Fruit fly (Drosophila melanogaster) whole organism, embryonic: ENCODE data around the gene CG12951.

Source experiments
- Bdp1 ChIP-seq: fragments of 200-800 bp; sonication (Bioruptor generic); optimal IDR thresholded peaks from 3 replicates; lab custom pipeline; 2016; ENCODE audit warnings: missing biosample characterization, missing genetic modification characterization
- Bteb2 ChIP-seq: fragments of 200-800 bp; sonication (Bioruptor generic); optimal IDR thresholded peaks from 2 replicates; lab custom pipeline; 2016; ENCODE audit warnings: missing biosample characterization, missing genetic modification characterization
- CG10274 ChIP-seq: fragments of 200-800 bp; sonication (Bioruptor generic); optimal IDR thresholded peaks from 3 replicates; lab custom pipeline; 2017; ENCODE audit warnings: missing biosample characterization, mild to moderate bottlenecking, missing genetic modification characterization
- CG10462 ChIP-seq: fragments of 200-800 bp; sonication (Bioruptor generic); optimal IDR thresholded peaks from 2 replicates; lab custom pipeline; 2016; ENCODE audit warnings: missing biosample characterization, missing genetic modification characterization
- CG12219 ChIP-seq: fragments of 200-800 bp; sonication (Bioruptor generic); optimal IDR thresholded peaks from 3 replicates; lab custom pipeline; 2018; ENCODE audit warnings: missing biosample characterization, mild to moderate bottlenecking, missing genetic modification characterization
- CG13123 ChIP-seq: fragments of 200-800 bp; sonication (Bioruptor generic); optimal IDR thresholded peaks from 2 replicates; lab custom pipeline; 2016; ENCODE audit warnings: missing biosample characterization, missing genetic modification characterization
- CG14050 ChIP-seq: fragments of 200-800 bp; sonication (Bioruptor generic); IDR thresholded peaks from 3 replicates; pipeline ENCODE4 v1.3.6; 2022; ENCODE audit warnings: missing biosample characterization, missing genetic modification characterization
- CG1647 ChIP-seq: fragments of 200-800 bp; sonication (Bioruptor generic); optimal IDR thresholded peaks from 3 replicates; lab custom pipeline; 2016; ENCODE audit warnings: missing biosample characterization, missing genetic modification characterization
- CG1832 ChIP-seq: fragments of 200-800 bp; sonication (Bioruptor generic); optimal IDR thresholded peaks from 2 replicates; lab custom pipeline; 2017; ENCODE audit warnings: missing biosample characterization, mild to moderate bottlenecking, missing genetic modification characterization, inconsistent platforms
- CG30403 ChIP-seq: fragments of 200-800 bp; sonication (Bioruptor generic); optimal IDR thresholded peaks from 3 replicates; lab custom pipeline; 2016; ENCODE audit warnings: missing biosample characterization, missing genetic modification characterization
- CG31441 ChIP-seq: fragments of 200-800 bp; sonication (Bioruptor generic); IDR thresholded peaks from 2 replicates; pipeline ENCODE4 v1.3.6; 2022; ENCODE audit warnings: missing biosample characterization, missing genetic modification characterization
- CG6813 ChIP-seq: fragments of 200-800 bp; sonication (Bioruptor generic); optimal IDR thresholded peaks from 2 replicates; lab custom pipeline; 2017; ENCODE audit warnings: missing biosample characterization, missing genetic modification characterization, mild to moderate bottlenecking, moderate library complexity, missing genetic modification reagents
- D ChIP-seq, 2 experiments: fragments of 200-800 bp in 1 of 2; fragments of >200 bp in 1 of 2; sonication (Bioruptor generic) in 1 of 2; optimal IDR thresholded peaks; 2 replicates in 1 of 2; 3 replicates in 1 of 2; lab custom pipeline; 2017; ENCODE audit warnings: mild to moderate bottlenecking in 1 of 2, missing biosample characterization in 1 of 2, missing genetic modification characterization in 1 of 2, missing genetic modification reagents in 1 of 2
- D19A ChIP-seq: fragments of 200-800 bp; optimal IDR thresholded peaks from 3 replicates; lab custom pipeline; 2019; ENCODE audit warnings: missing biosample characterization, mild to moderate bottlenecking, missing genetic modification characterization, moderate library complexity
- ERR ChIP-seq: fragments of 200-800 bp; sonication (Bioruptor generic); optimal IDR thresholded peaks from 2 replicates; lab custom pipeline; 2016; ENCODE audit warnings: missing biosample characterization, missing genetic modification characterization
- Fer2 ChIP-seq: fragments of 200-800 bp; sonication (Bioruptor generic); optimal IDR thresholded peaks from 2 replicates; lab custom pipeline; 2018; ENCODE audit warnings: missing biosample characterization, mild to moderate bottlenecking, missing genetic modification characterization, moderate library complexity
- HLH4C ChIP-seq: fragments of 200-800 bp; sonication (Bioruptor generic); IDR thresholded peaks from 3 replicates; pipeline ENCODE4 v1.3.6; 2022; ENCODE audit warnings: missing biosample characterization, missing genetic modification characterization; ENCODE audit not compliant: partially characterized antibody
- Hr78 ChIP-seq, 2 experiments: fragments of 200-800 bp in 1 of 2; fragments of >200 bp in 1 of 2; sonication (Bioruptor generic) in 1 of 2; optimal IDR thresholded peaks; 2 replicates each; lab custom pipeline; 2017 to 2019; ENCODE audit warnings: missing biosample characterization in 2 of 2, missing genetic modification characterization in 2 of 2, mild to moderate bottlenecking in 1 of 2, moderate library complexity in 1 of 2
- Hsf ChIP-seq: fragments of 200-800 bp; sonication (Bioruptor generic); optimal IDR thresholded peaks from 3 replicates; lab custom pipeline; 2016; ENCODE audit warnings: missing biosample characterization, missing genetic modification characterization
- Lpt ChIP-seq: fragments of >200 bp; optimal IDR thresholded peaks from 2 replicates; lab custom pipeline; 2018; ENCODE audit warnings: missing biosample characterization, missing genetic modification characterization
- Rfx ChIP-seq: fragments of 200-800 bp; sonication (Bioruptor generic); IDR thresholded peaks from 2 replicates; pipeline ENCODE4 v1.3.6; 2022; ENCODE audit warnings: missing biosample characterization, missing genetic modification characterization
- Taf1 ChIP-seq: fragments of 200-800 bp; sonication (Bioruptor generic); IDR thresholded peaks from 2 replicates; pipeline ENCODE4 v1.3.6; 2022; ENCODE audit warnings: missing biosample characterization, missing genetic modification characterization
- ab ChIP-seq: fragments of 200-800 bp; sonication (Bioruptor generic); optimal IDR thresholded peaks from 2 replicates; lab custom pipeline; 2016; ENCODE audit warnings: missing biosample characterization, missing genetic modification characterization
- ara ChIP-seq: fragments of 200-800 bp; sonication (Bioruptor generic); IDR thresholded peaks from 2 replicates; pipeline ENCODE4 v1.3.6; 2022; ENCODE audit warnings: missing biosample characterization, missing genetic modification characterization
- az2 ChIP-seq: fragments of 200-800 bp; sonication (Bioruptor generic); optimal IDR thresholded peaks from 3 replicates; lab custom pipeline; 2016; ENCODE audit warnings: missing biosample characterization, missing genetic modification characterization
- bigmax ChIP-seq: fragments of 200-800 bp; sonication (Bioruptor generic); optimal IDR thresholded peaks from 2 replicates; lab custom pipeline; 2018; ENCODE audit warnings: missing biosample characterization, mild to moderate bottlenecking, missing genetic modification characterization
- chif ChIP-seq, 2 experiments: fragments of 200-800 bp; sonication (Bioruptor generic); optimal IDR thresholded peaks; 3 replicates each; lab custom pipeline; 2016; ENCODE audit warnings: missing biosample characterization in 2 of 2, missing genetic modification characterization in 2 of 2
- corto ChIP-seq: fragments of 200-800 bp; sonication (Bioruptor generic); optimal IDR thresholded peaks from 2 replicates; lab custom pipeline; 2016; ENCODE audit warnings: missing biosample characterization, mild to moderate bottlenecking, missing genetic modification characterization, moderate library complexity
- crol ChIP-seq: fragments of 200-800 bp; sonication (Bioruptor generic); IDR thresholded peaks from 2 replicates; pipeline ENCODE4 v1.3.6; 2022; ENCODE audit warnings: missing biosample characterization, missing genetic modification characterization
- emc ChIP-seq: fragments of 200-800 bp; sonication (Bioruptor generic); optimal IDR thresholded peaks from 2 replicates; lab custom pipeline; 2016; ENCODE audit warnings: missing biosample characterization, missing genetic modification characterization
- ewg ChIP-seq: fragments of 200-800 bp; sonication (Bioruptor generic); optimal IDR thresholded peaks from 3 replicates; lab custom pipeline; 2017; ENCODE audit warnings: mild to moderate bottlenecking, missing biosample characterization, missing genetic modification reagents, missing genetic modification characterization
- exex ChIP-seq: fragments of 200-800 bp; sonication (Bioruptor generic); optimal IDR thresholded peaks from 4 replicates; lab custom pipeline; 2018; ENCODE audit warnings: missing biosample characterization, mild to moderate bottlenecking, missing genetic modification characterization, moderate library complexity
- gem ChIP-seq: fragments of 200-800 bp; sonication (Bioruptor generic); optimal IDR thresholded peaks from 2 replicates; lab custom pipeline; 2019; ENCODE audit warnings: missing biosample characterization, mild to moderate bottlenecking, missing genetic modification characterization, moderate library complexity
- gsb-n ChIP-seq: fragments of 200-800 bp; sonication (Bioruptor generic); optimal IDR thresholded peaks from 3 replicates; lab custom pipeline; 2018; ENCODE audit warnings: missing biosample characterization, mild to moderate bottlenecking, missing genetic modification characterization
- hb ChIP-seq: fragments of 200-800 bp; sonication (Bioruptor generic); IDR thresholded peaks from 3 replicates; pipeline ENCODE4 v1.3.6; 2022; ENCODE audit warnings: missing biosample characterization, missing genetic modification characterization; ENCODE audit not compliant: partially characterized antibody
- lab ChIP-seq: fragments of 200-800 bp; sonication (Bioruptor generic); optimal IDR thresholded peaks from 3 replicates; lab custom pipeline; 2017; ENCODE audit warnings: missing biosample characterization, missing genetic modification characterization, mild to moderate bottlenecking, moderate library complexity, missing genetic modification reagents
- lmd ChIP-seq: fragments of 200-800 bp; sonication (Bioruptor generic); IDR thresholded peaks from 2 replicates; pipeline ENCODE4 v1.3.6; 2022; ENCODE audit warnings: missing biosample characterization, missing genetic modification characterization
- lola ChIP-seq, 3 experiments: fragments of >200 bp in 2 of 3; fragments of 200-800 bp in 1 of 3; sonication (Bioruptor generic) in 1 of 3; optimal IDR thresholded peaks; 2 replicates each; lab custom pipeline; 2017 to 2019; ENCODE audit warnings: missing biosample characterization in 3 of 3, missing genetic modification characterization in 3 of 3, mild to moderate bottlenecking in 1 of 3, moderate library complexity in 1 of 3
- lov ChIP-seq, 2 experiments: fragments of 200-800 bp in 1 of 2; fragments of >200 bp in 1 of 2; sonication (Bioruptor generic) in 1 of 2; IDR thresholded peaks in 1 of 2; optimal IDR thresholded peaks in 1 of 2; 2 replicates in 1 of 2; 3 replicates in 1 of 2; pipeline versions ENCODE4 v1.3.6 to Lab custom; 2017 to 2022; ENCODE audit warnings: missing biosample characterization in 1 of 2, missing genetic modification characterization in 1 of 2
- mld ChIP-seq: fragments of 200-800 bp; sonication (Bioruptor generic); IDR thresholded peaks from 3 replicates; pipeline ENCODE4 v1.3.6; 2022; ENCODE audit warnings: missing biosample characterization, missing genetic modification characterization; ENCODE audit not compliant: partially characterized antibody
- nerfin-2 ChIP-seq: fragments of 200-800 bp; sonication (Bioruptor generic); IDR thresholded peaks from 2 replicates; pipeline ENCODE4 v1.3.6; 2022; ENCODE audit warnings: missing biosample characterization, missing genetic modification characterization; ENCODE audit not compliant: partially characterized antibody
- oc ChIP-seq: fragments of 200-800 bp; sonication (Bioruptor generic); optimal IDR thresholded peaks from 2 replicates; lab custom pipeline; 2018; ENCODE audit warnings: missing biosample characterization, mild to moderate bottlenecking, missing genetic modification characterization, moderate library complexity
- pita ChIP-seq: fragments of 200-800 bp; sonication (Bioruptor generic); optimal IDR thresholded peaks from 2 replicates; lab custom pipeline; 2017; ENCODE audit warnings: missing biosample characterization, mild to moderate bottlenecking, missing genetic modification characterization
- rib ChIP-seq: fragments of 200-800 bp; sonication (Bioruptor generic); IDR thresholded peaks from 2 replicates; pipeline ENCODE4 v1.3.6; 2022; ENCODE audit warnings: missing biosample characterization, missing genetic modification characterization
- seq ChIP-seq: fragments of 200-800 bp; sonication (Bioruptor generic); IDR thresholded peaks from 2 replicates; pipeline ENCODE4 v1.3.6; 2022; ENCODE audit warnings: missing biosample characterization, missing genetic modification characterization
- sim ChIP-seq: fragments of 200-800 bp; sonication (Bioruptor generic); IDR thresholded peaks from 2 replicates; pipeline ENCODE4 v1.3.6; 2022; ENCODE audit warnings: missing biosample characterization, missing genetic modification characterization
- sisA ChIP-seq: fragments of 200-800 bp; sonication (Bioruptor generic); IDR thresholded peaks from 2 replicates; pipeline ENCODE4 v1.3.6; 2022; ENCODE audit warnings: missing biosample characterization, missing genetic modification characterization
- trem ChIP-seq: fragments of 200-800 bp; optimal IDR thresholded peaks from 3 replicates; lab custom pipeline; 2019; ENCODE audit warnings: missing biosample characterization, mild to moderate bottlenecking, missing genetic modification characterization, moderate library complexity
- trh ChIP-seq: fragments of 200-800 bp; sonication (Bioruptor generic); optimal IDR thresholded peaks from 2 replicates; lab custom pipeline; 2016; ENCODE audit warnings: missing biosample characterization, missing genetic modification characterization
- wor ChIP-seq: fragments of 200-800 bp; sonication (Bioruptor generic); IDR thresholded peaks from 2 replicates; pipeline ENCODE4 v1.3.6; 2022; ENCODE audit warnings: missing biosample characterization, missing genetic modification characterization

CG12951 gene

DNA sequence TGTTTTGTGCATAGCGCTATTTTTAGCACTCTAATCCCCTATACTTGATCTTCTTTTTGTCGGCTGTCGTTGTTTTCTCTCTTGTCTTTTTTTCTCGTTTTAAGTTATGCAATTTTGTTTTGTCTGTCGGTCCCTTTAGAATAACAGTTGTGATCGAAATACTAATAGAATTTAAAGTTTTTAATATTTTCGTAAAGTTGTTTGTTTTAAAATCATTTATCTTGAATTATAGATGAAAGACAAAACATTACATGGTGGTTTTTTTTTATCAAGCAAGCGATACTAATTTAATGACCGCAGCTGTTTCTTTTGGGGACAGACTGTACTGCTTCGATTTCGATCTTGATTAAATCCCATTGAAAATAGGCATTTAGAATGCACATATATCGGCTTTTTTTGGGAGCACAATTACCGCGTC is 14.7 kb upstream of the CG12951 start (continued):
- TF ChIP-seq chif (GFP tag; optimal IDR thresholded peaks at IDR 0.05; lab: Kevin White, UChicago) (peak in 1 of 2 experiments; percentile 8), gsb-n (tag; lab: Kevin White, UChicago) (peak; percentile 25), wor (GFP tag; lab: Robert Waterston, UW) (no peak), mld (GFP tag; lab: Robert Waterston, UW) (no peak), CG1647 (no peak), D19A (peak; percentile 63), hb (GFP tag; lab: Robert Waterston, UW) (no peak), corto (GFP tag; lab: Kevin White, UChicago) (no peak), pita (GFP tag; lab: Kevin White, UChicago) (no peak), Bteb2 (GFP tag; lab: Kevin White, UChicago) (no peak), lola (GFP tag; optimal IDR thresholded peaks at IDR 0.05; lab: Kevin White, UChicago) (no peak), ewg (GFP tag; lab: Kevin White, UChicago) (peak; percentile 29), trem (tag; lab: Kevin White, UChicago) (no peak), ab (no peak), D (optimal IDR thresholded peaks at IDR 0.05; lab: Kevin White, UChicago) (no peak), D (GFP tag; optimal IDR thresholded peaks at IDR 0.05; lab: Kevin White, UChicago) (peak; percentile 50), CG12219 (GFP tag; lab: Kevin White, UChicago) (no peak), Taf1 (GFP tag; lab: Robert Waterston, UW) (no peak), gem (tag; lab: Kevin White, UChicago) (peak; percentile 80), ERR (no peak), lov (optimal IDR thresholded peaks at IDR 0.05; lab: Kevin White, UChicago) (no peak), lov (GFP tag; IDR thresholded peaks at IDR 0.05; lab: Robert Waterston, UW) (no peak), bigmax (GFP tag; lab: Kevin White, UChicago) (no peak), HLH4C (no peak), Bdp1 (no peak), emc (GFP tag; lab: Kevin White, UChicago) (no peak), lmd (peak; percentile 4; the same call in 1 of the 2 replicates), nerfin-2 (GFP tag; lab: Robert Waterston, UW) (no peak), CG30403 (GFP tag; lab: Kevin White, UChicago) (peak; percentile 40), Rfx (GFP tag; lab: Robert Waterston, UW) (0 out of 2 replicates have a peak, but pooled peaks have one; percentile 22), CG6813 (GFP tag; lab: Kevin White, UChicago) (no peak), exex (tag; lab: Kevin White, UChicago) (no peak), rib (GFP tag; lab: Robert Waterston, UW) (no peak), crol (GFP tag; lab: Robert Waterston, UW) (no peak), seq (GFP tag; lab: Robert Waterston, UW) (no peak), Fer2 (tag; lab: Kevin White, UChicago) (no peak), CG10462 (GFP tag; lab: Kevin White, UChicago) (no peak), Hsf (GFP tag; lab: Kevin White, UChicago) (peak; percentile 44), CG14050 (no peak), trh (GFP tag; lab: Kevin White, UChicago) (no peak), CG10274 (GFP tag; lab: Kevin White, UChicago) (no peak), sim (GFP tag; lab: Robert Waterston, UW) (no peak), lab (GFP tag; lab: Kevin White, UChicago) (peak; percentile 40), Lpt (GFP tag; lab: Kevin White, UChicago) (no peak), CG13123 (GFP tag; lab: Kevin White, UChicago) (no peak), Hr78 (GFP tag; optimal IDR thresholded peaks at IDR 0.05; lab: Kevin White, UChicago) (peak in 1 of 2 experiments; percentile 23), CG31441 (GFP tag; lab: Robert Waterston, UW) (peak; percentile 55), sisA (no peak), CG1832 (GFP tag; lab: Kevin White, UChicago) (no peak), az2 (GFP tag; lab: Kevin White, UChicago) (peak; percentile 34), oc (no peak), ara (no peak)
